Fruit fly (Drosophila melanogaster): ENCODE results near the gene CG8944.
A peak's percentile ranks its signal among the peaks of the same experiment; 100 is the strongest.

- TF ChIP-seq CG7045 (GFP tag; optimal IDR thresholded peaks at IDR 0.05) (no peak), kay (GFP tag; ENCODE audit: borderline replicate concordance) (peak; percentile 88), toe (GFP tag; optimal IDR thresholded peaks at IDR 0.05) (no peak), CG33017 (tag; optimal IDR thresholded peaks at IDR 0.05) (no peak), cic (GFP tag; optimal IDR thresholded peaks at IDR 0.05) (no peak), Clk (GFP tag; optimal IDR thresholded peaks at IDR 0.05) (no peak), cnc (optimal IDR thresholded peaks at IDR 0.05) (no peak)
Measured at dm6 chrX:15746682-15747196, 708 bp upstream of the CG8944 start.

Measured in whole organism, adult.